Worm (Caenorhabditis elegans) whole organism, young adult: ENCODE results near the gene acs-22.

Source experiments
- B0019.2 ChIP-seq: fragments of 200-800 bp; sonication (Bioruptor generic); conservative IDR thresholded peaks from 2 replicates; pipeline ENCODE4 v1.3.6; 2022; ENCODE audit warnings: missing genetic modification reagents, missing genetic modification characterization, missing compliant biosample characterization
- B0261.1 ChIP-seq: sonication (generic microtip); optimal IDR thresholded peaks from 2 replicates; lab custom pipeline; 2016; ENCODE audit warnings: mild to moderate bottlenecking, missing genetic modification characterization, moderate library complexity, missing compliant biosample characterization
- B0336.3 ChIP-seq: fragments of 200-800 bp; sonication (Bioruptor generic); IDR thresholded peaks from 2 replicates; pipeline ENCODE4 v1.3.6; 2022; ENCODE audit warnings: missing genetic modification characterization, missing compliant biosample characterization
- F52B5.7 ChIP-seq: sonication (generic microtip); optimal IDR thresholded peaks from 2 replicates; lab custom pipeline; 2016; ENCODE audit warnings: mild to moderate bottlenecking, missing genetic modification characterization, missing compliant biosample characterization
- K12H6.12 ChIP-seq: fragments of 200-800 bp; sonication (Bioruptor generic); optimal IDR thresholded peaks from 2 replicates; lab custom pipeline; 2018; ENCODE audit warnings: mild to moderate bottlenecking, missing genetic modification characterization, missing compliant biosample characterization
- T26A5.8 ChIP-seq: sonication (generic microtip); optimal IDR thresholded peaks from 2 replicates; lab custom pipeline; 2016; ENCODE audit warnings: missing genetic modification characterization, missing compliant biosample characterization
- Y53G8AR.9 ChIP-seq: fragments of 200-800 bp; sonication (Bioruptor generic); conservative IDR thresholded peaks from 2 replicates; pipeline ENCODE4 v1.3.6; 2022; ENCODE audit warnings: missing genetic modification reagents, missing genetic modification characterization, missing compliant biosample characterization
- Y67H2A.10 ChIP-seq: fragments of 200-800 bp; sonication (Bioruptor generic); conservative IDR thresholded peaks from 2 replicates; pipeline ENCODE4 v1.3.6; 2022; ENCODE audit warnings: missing genetic modification reagents, missing genetic modification characterization, missing compliant biosample characterization
- akir-1 ChIP-seq: fragments of 200-800 bp; sonication (Bioruptor generic); optimal IDR thresholded peaks from 2 replicates; lab custom pipeline; 2018; ENCODE audit warnings: mild to moderate bottlenecking, missing genetic modification characterization, moderate library complexity, missing compliant biosample characterization
- aptf-2 ChIP-seq: fragments of 200-800 bp; sonication (Bioruptor generic); conservative IDR thresholded peaks from 2 replicates; pipeline ENCODE4 v1.3.6; 2022; ENCODE audit warnings: missing genetic modification reagents, missing genetic modification characterization, missing compliant biosample characterization
- bed-2 ChIP-seq: fragments of 200-800 bp; sonication (Bioruptor generic); IDR thresholded peaks from 2 replicates; pipeline ENCODE4 v1.3.6; 2022; ENCODE audit warnings: missing genetic modification reagents, missing genetic modification characterization, missing compliant biosample characterization
- cebp-2 ChIP-seq: fragments of 200-800 bp; sonication (Bioruptor generic); IDR thresholded peaks from 2 replicates; pipeline ENCODE4 v1.3.6; 2022; ENCODE audit warnings: missing genetic modification characterization, missing compliant biosample characterization
- ceh-27 ChIP-seq: fragments of 200-800 bp; sonication (Bioruptor generic); optimal IDR thresholded peaks from 2 replicates; lab custom pipeline; 2018; ENCODE audit warnings: mild to moderate bottlenecking, missing genetic modification characterization, moderate library complexity, missing compliant biosample characterization
- dpl-1 ChIP-seq: fragments of 150-350 bp; optimal IDR thresholded peaks from 2 replicates; lab custom pipeline; 2014; ENCODE audit warnings: missing biosample characterization, missing genetic modification reagents, missing genetic modification characterization
- efl-1 ChIP-seq: fragments of 150-350 bp; optimal IDR thresholded peaks from 2 replicates; lab custom pipeline; 2014; ENCODE audit warnings: missing biosample characterization, missing genetic modification reagents, missing genetic modification characterization
- egl-18 ChIP-seq: fragments of 200-800 bp; sonication (Bioruptor generic); IDR thresholded peaks from 2 replicates; pipeline ENCODE4 v1.3.6; 2022; ENCODE audit warnings: missing genetic modification reagents, missing genetic modification characterization, missing compliant biosample characterization
- egrh-3 ChIP-seq: fragments of 200-800 bp; sonication (Bioruptor generic); IDR thresholded peaks from 2 replicates; pipeline ENCODE4 v1.3.6; 2022; ENCODE audit warnings: missing genetic modification reagents, missing genetic modification characterization, missing compliant biosample characterization
- ets-4 ChIP-seq: fragments of 200-800 bp; sonication (Bioruptor generic); optimal IDR thresholded peaks from 2 replicates; lab custom pipeline; 2018; ENCODE audit warnings: mild to moderate bottlenecking, missing genetic modification characterization, missing compliant biosample characterization
- hlh-12 ChIP-seq: sonication (generic microtip); optimal IDR thresholded peaks from 2 replicates; lab custom pipeline; 2016; ENCODE audit warnings: missing genetic modification characterization, missing compliant biosample characterization
- hmg-1.2 ChIP-seq: fragments of 200-800 bp; sonication (Bioruptor generic); IDR thresholded peaks from 2 replicates; pipeline ENCODE4 v1.3.6; 2022; ENCODE audit warnings: missing genetic modification reagents, missing genetic modification characterization, missing compliant biosample characterization
- lin-54 ChIP-seq: fragments of 200-800 bp; sonication (Bioruptor generic); optimal IDR thresholded peaks from 2 replicates; lab custom pipeline; 2018; ENCODE audit warnings: mild to moderate bottlenecking, missing genetic modification characterization, missing compliant biosample characterization
- lir-1 ChIP-seq: fragments of 200-800 bp; sonication (Bioruptor generic); conservative IDR thresholded peaks from 2 replicates; pipeline ENCODE4 v1.3.6; 2022; ENCODE audit warnings: missing genetic modification reagents, missing genetic modification characterization, missing compliant biosample characterization
- lsy-27 ChIP-seq: sonication (generic microtip); optimal IDR thresholded peaks from 2 replicates; lab custom pipeline; 2017; ENCODE audit warnings: missing genetic modification characterization, mild to moderate bottlenecking, missing compliant biosample characterization, antibody characterized with exemption, missing genotype, borderline replicate concordance; ENCODE audit not compliant: insufficient read depth
- madf-3 ChIP-seq: fragments of 200-800 bp; sonication (Bioruptor generic); IDR thresholded peaks from 2 replicates; pipeline ENCODE4 v1.3.6; 2022; ENCODE audit warnings: missing genetic modification reagents, missing genetic modification characterization, missing compliant biosample characterization
- madf-8 ChIP-seq: fragments of 200-800 bp; sonication (Bioruptor generic); conservative IDR thresholded peaks from 2 replicates; pipeline ENCODE4 v1.3.6; 2022; ENCODE audit warnings: missing genetic modification reagents, missing genetic modification characterization, missing compliant biosample characterization
- mcd-1 ChIP-seq: fragments of 200-800 bp; sonication (Bioruptor generic); IDR thresholded peaks from 2 replicates; pipeline ENCODE4 v1.3.6; 2022; ENCODE audit warnings: missing genetic modification reagents, missing genetic modification characterization, missing compliant biosample characterization
- mxl-1 ChIP-seq: sonication (generic microtip); optimal IDR thresholded peaks from 2 replicates; lab custom pipeline; 2016; ENCODE audit warnings: missing genetic modification characterization, missing compliant biosample characterization
- nfya-1 ChIP-seq: sonication (generic microtip); optimal IDR thresholded peaks from 2 replicates; lab custom pipeline; 2017; ENCODE audit warnings: antibody characterized with exemption, missing compliant biosample characterization, missing genetic modification characterization, borderline replicate concordance; ENCODE audit not compliant: insufficient read depth
- nfyb-1 ChIP-seq: fragments of 200-800 bp; sonication (Bioruptor generic); IDR thresholded peaks from 2 replicates; pipeline ENCODE4 v1.3.6; 2022; ENCODE audit warnings: missing genetic modification reagents, missing genetic modification characterization, missing compliant biosample characterization
- nhr-80 ChIP-seq: sonication (generic microtip); optimal IDR thresholded peaks from 2 replicates; lab custom pipeline; 2016; ENCODE audit warnings: missing genetic modification characterization, missing compliant biosample characterization
- rcor-1 ChIP-seq: fragments of 200-800 bp; sonication (Bioruptor generic); IDR thresholded peaks from 2 replicates; pipeline ENCODE4 v1.3.6; 2022; ENCODE audit warnings: missing genetic modification reagents, missing genetic modification characterization, missing compliant biosample characterization
- rec-8 ChIP-seq, 2 experiments: sonication (generic microtip); optimal IDR thresholded peaks; 2 replicates each; lab custom pipeline; 2016; ENCODE audit warnings: mild to moderate bottlenecking in 2 of 2, missing genetic modification characterization in 2 of 2, missing genetic modification reagents in 2 of 2, missing genotype in 2 of 2, missing biosample characterization in 1 of 2, missing compliant biosample characterization in 1 of 2, moderate library complexity in 1 of 2
- snpc-3.4 ChIP-seq: sonication (generic microtip); optimal IDR thresholded peaks from 2 replicates; lab custom pipeline; 2017; ENCODE audit warnings: missing genetic modification characterization, mild to moderate bottlenecking, missing compliant biosample characterization, antibody characterized with exemption, moderate library complexity, missing genotype, missing genetic modification reagents
- xnd-1 ChIP-seq: sonication (generic microtip); optimal IDR thresholded peaks from 2 replicates; lab custom pipeline; 2016; ENCODE audit warnings: missing genotype, missing genetic modification reagents, missing genetic modification characterization, missing compliant biosample characterization
- ztf-18 ChIP-seq: sonication (generic microtip); optimal IDR thresholded peaks from 2 replicates; lab custom pipeline; 2016; ENCODE audit warnings: missing genotype, mild to moderate bottlenecking, missing genetic modification characterization, missing compliant biosample characterization
- ztf-25 ChIP-seq: fragments of 200-800 bp; sonication (Bioruptor generic); IDR thresholded peaks from 2 replicates; pipeline ENCODE4 v1.3.6; 2022; ENCODE audit warnings: missing genetic modification reagents, missing genetic modification characterization, missing compliant biosample characterization
- ztf-26 ChIP-seq: sonication (generic microtip); optimal IDR thresholded peaks from 2 replicates; lab custom pipeline; 2017; ENCODE audit warnings: missing genetic modification characterization, missing compliant biosample characterization
- ztf-6 ChIP-seq: fragments of 200-800 bp; sonication (Bioruptor generic); IDR thresholded peaks from 2 replicates; pipeline ENCODE4 v1.3.6; 2022; ENCODE audit warnings: missing genetic modification reagents, missing genetic modification characterization, missing compliant biosample characterization

Gene acs-22

DNA sequence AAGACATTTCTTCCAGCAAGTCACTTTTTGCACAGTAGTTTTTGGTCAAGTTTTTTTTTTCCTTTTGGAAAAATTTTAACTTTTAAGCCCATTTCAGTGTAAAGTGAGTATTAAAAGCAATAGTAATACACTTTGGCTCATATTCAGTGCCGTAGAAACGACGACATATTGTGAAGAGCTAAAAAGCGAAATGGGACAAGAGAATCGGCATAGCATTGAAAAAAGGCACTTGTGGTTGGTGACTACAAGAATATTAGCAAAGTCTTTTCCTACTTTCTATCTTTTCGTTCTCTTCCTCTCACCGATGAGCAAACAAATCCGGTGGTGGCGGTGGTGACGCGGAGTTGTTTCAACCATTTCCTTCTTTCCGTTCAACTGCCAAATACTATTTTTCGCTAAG lies at the start of gene acs-22:
TSS of gene acs-22 (plus strand) at position 301 of the 400 bp plus-strand sequence.
- TF ChIP-seq F52B5.7 (tag; lab: Kevin White, UChicago) (no peak), nfyb-1 (GFP tag; lab: Robert Waterston, UW) (no peak), ztf-6 (GFP tag; lab: Robert Waterston, UW) (no peak), akir-1 (GFP tag; lab: Kevin White, UChicago) (no peak), hlh-12 (tag; lab: Kevin White, UChicago) (no peak), dpl-1 (no peak), ztf-26 (tag; lab: Kevin White, UChicago) (no peak), egl-18 (GFP tag; lab: Robert Waterston, UW) (no peak), ceh-27 (GFP tag; lab: Kevin White, UChicago) (no peak), hmg-1.2 (no peak), nfya-1 (tag; lab: Kevin White, UChicago) (no peak), madf-8 (no peak), bed-2 (GFP tag; lab: Robert Waterston, UW) (no peak), mcd-1 (GFP tag; lab: Robert Waterston, UW) (no peak), B0261.1 (tag; lab: Kevin White, UChicago) (no peak), ztf-18 (tag; lab: Kevin White, UChicago) (no peak), rec-8 (tag; optimal IDR thresholded peaks at IDR 0.05; lab: Kevin White, UChicago) (no peak), mxl-1 (no peak)

ce11 chrX:8882162-8882561 lies 48.8 kb upstream of the acs-22 start:
- TF ChIP-seq madf-3 (GFP tag; lab: Robert Waterston, UW) (no peak), ztf-25 (GFP tag; lab: Robert Waterston, UW) (no peak), Y67H2A.10 (GFP tag; lab: Robert Waterston, UW) (no peak), T26A5.8 (tag; lab: Kevin White, UChicago) (no peak), aptf-2 (GFP tag; lab: Robert Waterston, UW) (no peak), egrh-3 (peak; percentile 35; the same call in 1 of the 2 replicates), B0336.3 (GFP tag; lab: Robert Waterston, UW) (no peak)
- TF ChIP-seq, all 124 proteins: peak for 1

- TF ChIP-seq nhr-80 (tag; lab: Kevin White, UChicago) (no peak), F52B5.7 (tag; lab: Kevin White, UChicago) (no peak), ets-4 (GFP tag; lab: Kevin White, UChicago) (no peak), xnd-1 (tag; lab: Kevin White, UChicago) (no peak), Y53G8AR.9 (GFP tag; lab: Robert Waterston, UW) (no peak), egl-18 (GFP tag; lab: Robert Waterston, UW) (no peak), snpc-3.4 (tag; lab: Kevin White, UChicago) (no peak), B0019.2 (no peak), ztf-26 (tag; lab: Kevin White, UChicago) (no peak), rcor-1 (GFP tag; lab: Robert Waterston, UW) (no peak), cebp-2 (no peak), efl-1 (GFP tag; lab: Kevin White, UChicago) (no peak), akir-1 (GFP tag; lab: Kevin White, UChicago) (no peak), lsy-27 (tag; lab: Kevin White, UChicago) (no peak), nfya-1 (tag; lab: Kevin White, UChicago) (no peak), lir-1 (GFP tag; lab: Robert Waterston, UW) (no peak), lin-54 (GFP tag; lab: Kevin White, UChicago) (no peak), K12H6.12 (tag; lab: Kevin White, UChicago) (no peak), B0261.1 (tag; lab: Kevin White, UChicago) (no peak)
- TF ChIP-seq, all 124 proteins: peak for 0
Measured at ce11 chrX:8888835-8889234, 42.1 kb upstream of the acs-22 start.
